Worm (Caenorhabditis elegans): ENCODE results near the gene znf-207.

Gene znf-207

DNA sequence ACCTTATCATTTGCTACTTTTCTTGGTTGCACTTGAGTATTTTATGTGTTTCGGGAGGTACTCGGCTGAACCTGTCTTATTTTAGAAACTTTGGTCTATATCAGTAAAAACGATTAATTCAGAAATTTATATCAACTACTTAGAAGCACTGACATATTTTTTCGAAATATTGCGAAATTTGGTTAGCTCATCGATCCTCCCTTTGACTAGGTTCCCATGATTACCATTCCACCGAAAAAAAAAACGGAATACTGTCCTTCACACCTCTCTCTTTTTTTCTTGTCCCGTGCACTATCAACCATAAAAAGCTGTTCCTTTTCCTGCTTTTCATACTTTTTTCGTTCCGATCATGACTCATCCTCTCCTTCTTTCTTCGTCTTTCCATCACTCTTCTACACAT lies 25.5 kb upstream of the znf-207 start:
- TF ChIP-seq zag-1 (tag; optimal IDR thresholded peaks at IDR 0.05) (no peak), mbf-1 (tag; optimal IDR thresholded peaks at IDR 0.05) (no peak), fos-1 (tag; optimal IDR thresholded peaks at IDR 0.05) (no peak), nhr-77 (tag; optimal IDR thresholded peaks at IDR 0.05) (no peak), lin-13 (GFP tag; optimal IDR thresholded peaks at IDR 0.05) (no peak), ZK546.5 (tag; optimal IDR thresholded peaks at IDR 0.05) (no peak), lsy-2 (tag; optimal IDR thresholded peaks at IDR 0.05) (no peak), ztf-11 (tag; optimal IDR thresholded peaks at IDR 0.05) (no peak), skn-1 (tag; optimal IDR thresholded peaks at IDR 0.05) (no peak), nhr-6 (tag; optimal IDR thresholded peaks at IDR 0.05) (no peak), mab-5 (tag; optimal IDR thresholded peaks at IDR 0.05) (no peak)

DNA sequence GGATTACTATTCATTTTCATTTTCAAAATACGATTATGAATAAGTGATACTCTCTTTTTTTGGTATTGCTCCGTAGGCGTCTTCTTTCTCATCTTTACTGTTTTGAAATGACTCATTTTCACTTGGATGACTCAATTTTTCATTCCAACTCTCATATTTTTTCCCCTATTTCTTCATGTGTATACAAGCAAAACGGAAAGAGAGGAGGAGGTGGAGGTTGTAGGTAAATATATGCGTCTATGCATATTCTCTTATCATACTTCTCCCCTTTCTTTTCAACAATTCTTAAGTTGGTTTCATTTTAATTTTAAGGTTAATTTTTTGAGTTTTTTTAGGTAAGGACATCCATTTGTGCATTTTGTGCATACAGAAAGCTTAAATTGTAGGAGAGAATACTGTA lies 24.7 kb upstream of the znf-207 start:
- peak; percentile 66 for TF ChIP-seq fos-1 (tag; optimal IDR thresholded peaks at IDR 0.05)
- TF ChIP-seq nhr-129 (tag; optimal IDR thresholded peaks at IDR 0.05): no peak

DNA sequence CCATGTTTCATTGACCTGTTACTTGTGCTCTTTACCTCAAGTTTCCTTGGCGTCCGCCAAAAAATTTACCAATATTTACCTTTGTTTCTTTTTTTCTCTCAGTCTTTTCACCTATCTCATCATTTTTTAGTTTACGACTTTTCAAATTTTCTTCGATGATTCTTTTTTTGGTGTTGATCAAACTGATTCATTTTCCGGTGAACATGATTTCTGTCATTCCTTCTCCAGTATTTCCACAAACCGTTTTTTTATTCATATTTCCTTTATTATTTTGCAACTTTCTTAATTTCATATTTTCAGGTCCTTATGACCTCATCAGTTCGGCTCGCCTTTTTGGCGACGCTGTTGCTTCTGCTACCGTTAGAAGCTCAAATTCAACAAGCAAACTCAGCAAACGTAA lies 23.3 kb upstream of the znf-207 start, which contains the start of gene F54D1.6:
F54D1.6 (plus strand) TSS at position 301 of the 400 bp plus-strand sequence.
- TF ChIP-seq mdl-1 (tag; optimal IDR thresholded peaks at IDR 0.05) (no peak), ZK546.5 (tag; optimal IDR thresholded peaks at IDR 0.05) (no peak), lsy-2 (tag; optimal IDR thresholded peaks at IDR 0.05) (no peak), nhr-11 (tag; optimal IDR thresholded peaks at IDR 0.05) (no peak), nhr-77 (tag; optimal IDR thresholded peaks at IDR 0.05) (no peak), nhr-6 (tag; optimal IDR thresholded peaks at IDR 0.05) (no peak), skn-1 (tag; optimal IDR thresholded peaks at IDR 0.05) (no peak), nhr-23 (tag; optimal IDR thresholded peaks at IDR 0.05) (no peak)

DNA sequence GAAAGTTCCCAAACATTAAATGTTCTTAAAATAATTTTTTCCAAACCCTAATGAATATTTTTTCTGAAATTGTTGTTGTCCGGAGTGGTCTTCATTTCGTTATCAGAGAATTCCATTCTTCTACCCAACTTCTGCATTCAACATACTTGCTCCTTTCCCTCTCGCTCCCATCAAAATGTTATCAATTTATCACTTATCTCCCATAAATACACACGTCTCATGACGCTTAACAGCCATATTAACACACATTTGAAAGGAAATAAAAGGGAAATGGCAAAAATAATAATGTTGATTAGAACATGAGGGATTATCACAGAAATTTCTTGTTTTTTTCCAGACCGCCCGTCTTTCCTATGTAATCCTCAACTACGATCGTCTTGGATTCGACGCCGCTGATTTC lies 21.8 kb upstream of the znf-207 start:
- TF ChIP-seq peb-1 (tag; optimal IDR thresholded peaks at IDR 0.05) (no peak), ZK546.5 (tag; optimal IDR thresholded peaks at IDR 0.05) (no peak), alr-1 (tag; optimal IDR thresholded peaks at IDR 0.05) (no peak), mbf-1 (tag; optimal IDR thresholded peaks at IDR 0.05) (no peak), mdl-1 (tag; optimal IDR thresholded peaks at IDR 0.05) (no peak), lsy-2 (tag; optimal IDR thresholded peaks at IDR 0.05) (no peak), nhr-237 (tag; optimal IDR thresholded peaks at IDR 0.05) (no peak), fos-1 (tag; optimal IDR thresholded peaks at IDR 0.05) (peak; percentile 98), sma-3 (GFP tag; optimal IDR thresholded peaks at IDR 0.05) (no peak), blmp-1 (tag; optimal IDR thresholded peaks at IDR 0.05; ENCODE audit: insufficient read depth) (no peak), sem-4 (tag; optimal IDR thresholded peaks at IDR 0.05) (no peak), sma-9 (GFP tag; optimal IDR thresholded peaks at IDR 0.05) (peak; percentile 20), sma-9 (tag; optimal IDR thresholded peaks at IDR 0.05) (no peak), nhr-129 (tag; optimal IDR thresholded peaks at IDR 0.05) (no peak), gmeb-1 (tag; optimal IDR thresholded peaks at IDR 0.05) (peak; percentile 45), crh-2 (tag; optimal IDR thresholded peaks at IDR 0.05) (peak; percentile 58), nhr-25 (tag; optimal IDR thresholded peaks at IDR 0.05) (no peak), skn-1 (tag; optimal IDR thresholded peaks at IDR 0.05) (peak; percentile 23)

DNA sequence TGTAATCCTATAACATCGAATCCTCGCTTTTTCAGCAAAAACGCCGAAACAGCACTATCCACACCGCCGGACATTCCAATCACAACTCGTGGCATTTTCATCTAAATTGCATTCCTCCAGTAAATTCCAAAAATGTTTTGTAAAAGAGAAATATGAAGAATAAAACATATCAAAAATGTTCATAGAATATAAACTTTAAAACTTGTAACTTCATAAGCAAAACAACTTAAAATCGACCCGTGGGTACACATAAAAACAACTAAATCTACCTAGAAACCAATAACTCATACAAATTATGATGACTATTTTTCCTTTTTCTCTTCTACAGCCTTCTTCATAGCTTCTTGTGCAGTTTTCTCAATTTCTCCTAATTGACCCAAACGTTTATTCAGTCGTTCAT lies 14.0 kb upstream of the znf-207 start, which contains the start of gene mttu-1:
mttu-1 (minus strand) TSS at position 101 of the 400 bp plus-strand sequence.
- no peak for TF ChIP-seq sem-4 (tag; optimal IDR thresholded peaks at IDR 0.05)
- TF ChIP-seq unc-62 (GFP tag; optimal IDR thresholded peaks at IDR 0.05): no peak
- no peak for TF ChIP-seq nhr-129 (tag; optimal IDR thresholded peaks at IDR 0.05)
- no peak for TF ChIP-seq crh-2 (tag; optimal IDR thresholded peaks at IDR 0.05)

DNA sequence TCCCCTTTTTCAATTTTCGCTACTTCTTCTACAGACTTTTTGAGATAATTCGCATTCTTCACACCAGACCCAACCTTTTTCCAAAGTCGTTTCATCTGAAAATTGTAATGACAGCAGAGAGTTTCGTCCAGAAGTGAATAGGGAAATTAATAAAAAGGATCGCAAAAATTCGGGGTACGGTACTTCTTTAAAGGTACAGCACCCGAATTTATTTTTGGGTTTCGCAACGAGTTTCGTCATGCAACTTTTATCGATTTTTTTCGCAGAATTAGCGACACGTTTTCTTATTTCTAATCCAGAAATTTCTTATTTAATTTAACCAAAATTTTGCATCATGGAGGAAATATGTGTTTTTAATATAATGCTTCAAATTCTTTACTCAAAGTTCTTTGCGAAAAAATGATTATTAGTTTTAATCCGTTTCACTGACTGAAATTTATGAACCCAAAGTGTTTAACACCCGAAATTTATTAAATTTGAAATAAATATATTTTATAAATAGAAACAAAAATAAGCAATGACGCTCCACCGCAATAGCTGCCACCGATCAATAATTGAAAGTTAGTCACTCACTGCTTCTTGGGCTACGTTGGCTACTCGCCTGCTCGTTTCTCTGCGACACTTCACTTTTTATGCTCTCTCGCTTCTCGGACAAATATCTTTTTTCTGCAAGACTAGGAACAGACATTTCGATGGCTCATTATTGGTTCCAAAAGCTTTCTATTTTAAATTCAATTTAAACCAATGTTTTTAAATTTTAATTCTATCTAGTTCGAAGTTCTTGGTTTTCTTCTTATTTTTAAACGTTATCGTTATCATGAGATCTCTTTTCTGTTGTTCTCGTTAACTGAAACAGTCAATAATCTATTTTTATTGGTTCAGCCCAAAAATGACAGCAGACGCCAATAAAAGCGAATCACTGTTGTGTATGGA lies 12.4 kb upstream of the znf-207 start, which contains the start of the genes B0035.15 and dnj-1:
B0035.15 (minus strand) TSS at position 99 of the 933 bp plus-strand sequence.
dnj-1 (plus strand) TSS at position 883 of the 933 bp plus-strand sequence.
- peak; percentile 19 for TF ChIP-seq F13H6.1 (tag; optimal IDR thresholded peaks at IDR 0.05)
- no peak for TF ChIP-seq nhr-237 (tag; optimal IDR thresholded peaks at IDR 0.05)
- TF ChIP-seq C34F6.9 (tag; optimal IDR thresholded peaks at IDR 0.05): peak; percentile 78
- TF ChIP-seq blmp-1 (tag; optimal IDR thresholded peaks at IDR 0.05; ENCODE audit: insufficient read depth): peak; percentile 51
- TF ChIP-seq nhr-21 (tag; optimal IDR thresholded peaks at IDR 0.05): no peak
- TF ChIP-seq unc-62 (GFP tag; optimal IDR thresholded peaks at IDR 0.05): no peak
- TF ChIP-seq nhr-129 (tag; optimal IDR thresholded peaks at IDR 0.05): peak; percentile 8
- peak; percentile 67 for TF ChIP-seq fos-1 (tag; optimal IDR thresholded peaks at IDR 0.05)
- peak; percentile 80 for TF ChIP-seq unc-55 (GFP tag; optimal IDR thresholded peaks at IDR 0.05)
- no peak for TF ChIP-seq nhr-6 (tag; optimal IDR thresholded peaks at IDR 0.05)
- no peak for TF ChIP-seq nhr-12 (tag; optimal IDR thresholded peaks at IDR 0.05)
- TF ChIP-seq gmeb-1 (tag; optimal IDR thresholded peaks at IDR 0.05): peak; percentile 36
- TF ChIP-seq lsy-2 (tag; optimal IDR thresholded peaks at IDR 0.05): peak in 1 of 2 experiments; percentile 52
- TF ChIP-seq crh-2 (tag; optimal IDR thresholded peaks at IDR 0.05): peak; percentile 43
